Worm (Caenorhabditis elegans) whole organism, L4/young adult: ENCODE data around the gene K07F5.15.

Experiments
- W03F9.2 ChIP-seq: fragments of 150-350 bp; optimal IDR thresholded peaks from 2 replicates; lab custom pipeline; 2014; ENCODE audit warnings: missing biosample characterization, missing genetic modification characterization
- dao-5 ChIP-seq: sonication (generic microtip); optimal IDR thresholded peaks from 2 replicates; lab custom pipeline; 2016; ENCODE audit warnings: missing genotype, missing genetic modification characterization, moderate library complexity, missing compliant biosample characterization
- him-1 ChIP-seq: sonication (generic microtip); optimal IDR thresholded peaks from 2 replicates; lab custom pipeline; 2016; ENCODE audit warnings: missing genotype, missing genetic modification reagents, missing genetic modification characterization, missing compliant biosample characterization

Gene K07F5.15

ce11 chrIV:9913064-9913463 lies 48.2 kb downstream of the K07F5.15 start:
- no peak for TF ChIP-seq W03F9.2 (tag; lab: Kevin White, UChicago)
- no peak for TF ChIP-seq dao-5
- TF ChIP-seq him-1: no peak

- TF ChIP-seq W03F9.2 (tag; lab: Kevin White, UChicago): no peak
- TF ChIP-seq dao-5: no peak
- TF ChIP-seq him-1: no peak
Observed at ce11 chrIV:9915128-9915527, 50.2 kb downstream of the K07F5.15 start.
